Worm (Caenorhabditis elegans) whole organism, L1 larva: Measurements from ENCODE around the gene mrpl-12.
A peak's percentile ranks its signal among the peaks of the same experiment; 100 is the strongest.

ENCODE experiments used
- C04F5.9 ChIP-seq: sonication (generic microtip); optimal IDR thresholded peaks from 2 replicates; lab custom pipeline; 2016; ENCODE audit warnings: missing genetic modification characterization, missing compliant biosample characterization
- Y116A8C.19 ChIP-seq: sonication (generic microtip); optimal IDR thresholded peaks from 2 replicates; lab custom pipeline; 2016; ENCODE audit warnings: missing compliant biosample characterization, missing genetic modification characterization, borderline replicate concordance
- aha-1 ChIP-seq: fragments of 150-350 bp; optimal IDR thresholded peaks from 2 replicates; lab custom pipeline; 2014; ENCODE audit warnings: missing biosample characterization, missing genetic modification characterization
- alr-1 ChIP-seq: fragments of 200-800 bp; sonication (Bioruptor generic); optimal IDR thresholded peaks from 2 replicates; lab custom pipeline; 2018; ENCODE audit warnings: borderline replicate concordance, mild to moderate bottlenecking, missing genetic modification characterization, missing compliant biosample characterization
- aly-2 ChIP-seq: fragments of 150-350 bp; optimal IDR thresholded peaks from 2 replicates; lab custom pipeline; 2014; ENCODE audit warnings: missing biosample characterization, missing genetic modification characterization
- ama-1 ChIP-seq: fragments of 150-350 bp; optimal IDR thresholded peaks from 2 replicates; lab custom pipeline; 2014
- blmp-1 ChIP-seq: fragments of 150-350 bp; optimal IDR thresholded peaks from 2 replicates; lab custom pipeline; 2014; ENCODE audit warnings: missing biosample characterization, missing genetic modification characterization
- ceh-8 ChIP-seq: fragments of 200-800 bp; sonication (Bioruptor generic); optimal IDR thresholded peaks from 2 replicates; lab custom pipeline; 2018; ENCODE audit warnings: mild to moderate bottlenecking, missing genetic modification characterization, moderate library complexity, missing compliant biosample characterization
- ceh-82 ChIP-seq, 3 experiments: fragments of 150-350 bp in 1 of 3; sonication (generic microtip) in 2 of 3; optimal IDR thresholded peaks; 2 replicates each; lab custom pipeline; 2014 to 2017; ENCODE audit warnings: missing biosample characterization in 3 of 3, missing genetic modification characterization in 3 of 3
- ceh-90 ChIP-seq: sonication (generic microtip); optimal IDR thresholded peaks from 2 replicates; lab custom pipeline; 2016; ENCODE audit warnings: missing genetic modification characterization, missing compliant biosample characterization
- ces-1 ChIP-seq: fragments of 150-350 bp; optimal IDR thresholded peaks from 2 replicates; lab custom pipeline; 2014; ENCODE audit warnings: missing biosample characterization, missing genetic modification reagents, missing genetic modification characterization
- efl-1 ChIP-seq, 4 experiments: fragments of 150-350 bp; optimal IDR thresholded peaks in 3 of 4; peaks in 1 of 4; 1 replicate in 1 of 4; 2 replicates in 3 of 4; lab custom pipeline; 2014; ENCODE audit warnings: missing biosample characterization in 2 of 4, missing genetic modification characterization in 2 of 4, missing genetic modification reagents in 2 of 4
- egl-27 ChIP-seq, 2 experiments: fragments of 150-350 bp in 1 of 2; sonication (generic microtip); optimal IDR thresholded peaks; 3 replicates each; lab custom pipeline; 2017 to 2018; ENCODE audit warnings: missing biosample characterization in 2 of 2, missing genetic modification characterization in 2 of 2, missing genetic modification reagents in 2 of 2
- fkh-4 ChIP-seq: sonication (generic microtip); optimal IDR thresholded peaks from 2 replicates; lab custom pipeline; 2016; ENCODE audit warnings: missing compliant biosample characterization, missing genetic modification characterization, borderline replicate concordance
- fos-1 ChIP-seq: fragments of 150-350 bp; optimal IDR thresholded peaks from 2 replicates; lab custom pipeline; 2014; ENCODE audit warnings: missing biosample characterization, missing genetic modification characterization
- grh-1 ChIP-seq: fragments of 200-800 bp; sonication (Bioruptor generic); IDR thresholded peaks from 2 replicates; pipeline ENCODE4 v1.3.6; 2022; ENCODE audit warnings: missing genetic modification reagents, missing genetic modification characterization, missing compliant biosample characterization
- hlh-17 ChIP-seq: fragments of 200-800 bp; sonication (Bioruptor generic); optimal IDR thresholded peaks from 2 replicates; lab custom pipeline; 2018; ENCODE audit warnings: missing genetic modification characterization, mild to moderate bottlenecking, missing compliant biosample characterization, moderate library complexity, borderline replicate concordance
- irx-1 ChIP-seq: sonication (generic microtip); optimal IDR thresholded peaks from 2 replicates; lab custom pipeline; 2016; ENCODE audit warnings: missing genetic modification characterization, missing compliant biosample characterization
- lin-14 ChIP-seq: fragments of 200-800 bp; sonication (Bioruptor generic); optimal IDR thresholded peaks from 2 replicates; lab custom pipeline; 2018; ENCODE audit warnings: mild to moderate bottlenecking, missing genetic modification characterization, moderate library complexity, missing compliant biosample characterization
- lin-15B ChIP-seq: fragments of 150-350 bp; sonication (generic microtip); optimal IDR thresholded peaks from 3 replicates; lab custom pipeline; 2014; ENCODE audit warnings: missing biosample characterization, missing genetic modification characterization
- lin-35 ChIP-seq, 2 experiments: fragments of 150-350 bp; optimal IDR thresholded peaks; 2 replicates each; lab custom pipeline; 2014; ENCODE audit warnings: missing biosample characterization in 2 of 2, missing genetic modification characterization in 2 of 2, missing genetic modification reagents in 2 of 2
- lsy-2 ChIP-seq, 2 experiments: fragments of 150-350 bp; optimal IDR thresholded peaks; 2 replicates each; lab custom pipeline; 2014; ENCODE audit warnings: missing biosample characterization in 2 of 2, missing genetic modification characterization in 2 of 2
- mab-9 ChIP-seq: fragments of 200-800 bp; sonication (Bioruptor generic); IDR thresholded peaks from 2 replicates; pipeline ENCODE4 v1.3.6; 2022; ENCODE audit warnings: missing genetic modification reagents, missing genetic modification characterization, missing compliant biosample characterization
- mef-2 ChIP-seq: fragments of 150-350 bp; optimal IDR thresholded peaks from 2 replicates; lab custom pipeline; 2014; ENCODE audit warnings: missing biosample characterization, missing genetic modification characterization
- mep-1 ChIP-seq: fragments of 150-350 bp; optimal IDR thresholded peaks from 2 replicates; lab custom pipeline; 2014; ENCODE audit warnings: missing biosample characterization, missing genetic modification characterization
- nhr-11 ChIP-seq: fragments of 150-350 bp; optimal IDR thresholded peaks from 2 replicates; lab custom pipeline; 2014; ENCODE audit warnings: missing biosample characterization, missing genetic modification characterization
- nhr-12 ChIP-seq: sonication (generic microtip); optimal IDR thresholded peaks from 2 replicates; lab custom pipeline; 2017; ENCODE audit warnings: missing biosample characterization, missing genetic modification characterization
- nhr-20 ChIP-seq: sonication (generic microtip); optimal IDR thresholded peaks from 2 replicates; lab custom pipeline; 2016; ENCODE audit warnings: mild to moderate bottlenecking, missing genetic modification characterization, missing compliant biosample characterization
- nhr-28 ChIP-seq: fragments of 150-350 bp; optimal IDR thresholded peaks from 2 replicates; lab custom pipeline; 2014; ENCODE audit warnings: missing biosample characterization, missing genetic modification characterization
- nhr-47 ChIP-seq: sonication (generic microtip); optimal IDR thresholded peaks from 2 replicates; lab custom pipeline; 2016; ENCODE audit warnings: mild to moderate bottlenecking, missing genetic modification characterization, moderate library complexity, missing compliant biosample characterization
- nhr-71 ChIP-seq: sonication (generic microtip); optimal IDR thresholded peaks from 2 replicates; lab custom pipeline; 2016; ENCODE audit warnings: mild to moderate bottlenecking, missing genetic modification characterization, moderate library complexity, missing compliant biosample characterization
- nhr-85 ChIP-seq: sonication (generic microtip); peaks from one replicate; lab custom pipeline; 2016; ENCODE audit warnings: missing genetic modification characterization, inconsistent platforms, missing compliant biosample characterization
- pag-3 ChIP-seq: sonication (generic microtip); optimal IDR thresholded peaks from 2 replicates; lab custom pipeline; 2017; ENCODE audit warnings: missing genetic modification characterization, mild to moderate bottlenecking, missing compliant biosample characterization, antibody characterized with exemption, borderline replicate concordance; ENCODE audit not compliant: insufficient read depth
- pax-3 ChIP-seq: fragments of 200-800 bp; sonication (Bioruptor generic); optimal IDR thresholded peaks from 2 replicates; lab custom pipeline; 2018; ENCODE audit warnings: mild to moderate bottlenecking, missing genetic modification characterization, moderate library complexity, missing compliant biosample characterization
- snu-23 ChIP-seq: sonication (generic microtip); optimal IDR thresholded peaks from 2 replicates; lab custom pipeline; 2016; ENCODE audit warnings: missing genetic modification characterization, missing compliant biosample characterization
- tbx-2 ChIP-seq: sonication (generic microtip); optimal IDR thresholded peaks from 2 replicates; lab custom pipeline; 2016; ENCODE audit warnings: missing genetic modification characterization, missing compliant biosample characterization
- unc-130 ChIP-seq: fragments of 150-350 bp; optimal IDR thresholded peaks from 2 replicates; lab custom pipeline; 2017; ENCODE audit warnings: missing biosample characterization, missing genetic modification characterization, inconsistent platforms
- unc-62 ChIP-seq: fragments of 150-350 bp; optimal IDR thresholded peaks from 2 replicates; lab custom pipeline; 2014; ENCODE audit warnings: missing biosample characterization, missing genetic modification reagents, missing genetic modification characterization
- ztf-4 ChIP-seq: fragments of 150-350 bp; optimal IDR thresholded peaks from 2 replicates; lab custom pipeline; 2014; ENCODE audit warnings: missing biosample characterization, missing genetic modification characterization

mrpl-12 gene

DNA sequence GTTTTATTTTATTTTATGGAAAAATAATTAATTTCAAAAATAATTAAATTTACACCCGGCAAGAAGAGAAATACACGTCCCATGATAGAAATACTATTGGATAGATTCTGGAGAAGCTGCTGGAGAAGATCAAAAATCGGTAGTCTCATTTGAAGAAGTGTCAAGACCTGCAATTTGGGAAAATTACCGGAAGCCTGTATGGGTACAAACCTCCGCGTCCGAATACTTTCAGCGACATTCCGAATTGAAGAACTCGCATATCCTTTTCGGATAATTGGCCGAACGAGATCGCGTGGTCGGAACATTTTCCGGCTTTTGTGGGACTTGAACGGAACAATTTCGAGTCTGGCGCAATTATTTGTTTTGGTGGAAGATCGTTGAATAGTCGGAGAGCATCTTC lies 923 bp downstream of the mrpl-12 start:
- no peak for TF ChIP-seq Y116A8C.19 (tag; lab: Kevin White, UChicago)
- TF ChIP-seq grh-1 (GFP tag; lab: Robert Waterston, UW), result no peak
- TF ChIP-seq blmp-1 (tag; lab: Kevin White, UChicago), result no peak
- no peak for TF ChIP-seq mef-2 (tag; lab: Kevin White, UChicago)
- TF ChIP-seq egl-27 (tag; optimal IDR thresholded peaks at IDR 0.05; lab: Kevin White, UChicago), result no peak
- no peak for TF ChIP-seq nhr-12 (tag; lab: Kevin White, UChicago)
- TF ChIP-seq lin-14, result no peak
- TF ChIP-seq fkh-4 (tag; lab: Kevin White, UChicago), result no peak
- no peak for TF ChIP-seq ceh-82 (tag; optimal IDR thresholded peaks at IDR 0.05; lab: Kevin White, UChicago)
- TF ChIP-seq ces-1 (GFP tag; lab: Kevin White, UChicago), result no peak

DNA sequence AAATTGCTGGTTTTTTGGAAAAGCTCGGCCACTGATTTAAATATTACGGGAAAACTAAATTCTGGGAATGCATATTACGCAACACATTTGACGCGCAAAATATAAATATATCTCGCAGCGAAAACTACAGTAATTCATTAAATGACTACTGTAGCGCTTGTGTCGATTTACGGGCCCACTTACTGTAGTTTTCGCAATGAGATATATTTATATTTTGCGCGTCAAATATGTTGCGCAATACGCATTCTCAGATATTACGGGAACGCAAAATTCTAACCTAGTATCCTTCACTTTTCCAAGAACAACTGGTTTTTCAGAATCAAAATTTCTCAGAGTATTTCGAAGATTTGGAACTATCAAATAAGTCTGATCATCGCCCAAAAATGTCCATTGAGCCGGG lies 2.1 kb downstream of the mrpl-12 start:
- TF ChIP-seq aha-1 (tag; lab: Kevin White, UChicago), result no peak
- TF ChIP-seq pag-3 (tag; lab: Kevin White, UChicago), result no peak
- TF ChIP-seq nhr-28, result no peak
- TF ChIP-seq nhr-11 (tag; lab: Kevin White, UChicago), result no peak
- TF ChIP-seq ceh-82 (tag; optimal IDR thresholded peaks at IDR 0.05; lab: Kevin White, UChicago), result no peak
- TF ChIP-seq lin-35 (GFP tag; optimal IDR thresholded peaks at IDR 0.05; lab: Kevin White, UChicago), result no peak
- no peak for TF ChIP-seq lin-15B (tag; lab: Kevin White, UChicago)
- no peak for TF ChIP-seq ceh-8 (GFP tag; lab: Kevin White, UChicago)

DNA sequence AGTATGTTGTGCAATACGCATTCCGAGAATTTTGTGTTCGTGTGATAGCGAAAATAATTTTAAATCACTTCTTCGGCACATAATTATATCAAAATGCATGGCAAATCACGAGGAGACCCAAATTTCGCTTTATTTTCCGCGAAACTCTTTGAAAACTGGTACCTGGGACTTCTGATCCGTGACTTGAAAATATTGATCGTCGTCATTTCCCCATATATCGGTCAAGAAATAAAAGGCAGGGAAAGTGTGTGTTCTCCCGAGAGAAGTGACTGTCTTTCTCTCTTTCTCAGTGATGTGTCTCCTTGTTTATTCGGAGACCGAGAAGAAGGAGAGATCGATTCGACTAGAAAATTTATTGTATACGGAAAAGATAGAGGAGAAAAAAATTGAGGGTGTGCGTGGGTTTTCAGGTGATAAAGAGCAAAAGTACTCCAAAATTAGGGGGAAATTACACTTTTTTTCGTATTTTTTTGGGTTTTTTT lies 3.7 kb downstream of the mrpl-12 start, which contains the start of gene W09D10.5:
W09D10.5 (minus strand) TSS at position 345 of the 482 bp plus-strand sequence.
- TF ChIP-seq lin-15B (tag; lab: Kevin White, UChicago) (no peak), hlh-17 (no peak), unc-62 (GFP tag; lab: Kevin White, UChicago) (no peak), blmp-1 (tag; lab: Kevin White, UChicago) (peak; percentile 94), nhr-47 (tag; lab: Kevin White, UChicago) (no peak), mep-1 (tag; lab: Kevin White, UChicago) (peak; percentile 27), snu-23 (peak; percentile 34), ama-1 (lab: Kevin White, UChicago) (peak; percentile 29), ztf-4 (no peak), lin-14 (peak; percentile 31), lsy-2 (tag; optimal IDR thresholded peaks at IDR 0.05; lab: Kevin White, UChicago) (peak in 1 of 2 experiments; percentile 40), C04F5.9 (tag; lab: Kevin White, UChicago) (no peak), pax-3 (tag; lab: Kevin White, UChicago) (peak; percentile 27), irx-1 (no peak), fos-1 (no peak), grh-1 (GFP tag; lab: Robert Waterston, UW) (no peak), lin-35 (GFP tag; optimal IDR thresholded peaks at IDR 0.05; lab: Kevin White, UChicago) (peak in 1 of 2 experiments; percentile 41), nhr-20 (tag; lab: Kevin White, UChicago) (peak; percentile 15), aly-2 (no peak), nhr-71 (tag; lab: Kevin White, UChicago) (peak; percentile 4), nhr-85 (tag; lab: Kevin White, UChicago) (peak; percentile 48)

DNA sequence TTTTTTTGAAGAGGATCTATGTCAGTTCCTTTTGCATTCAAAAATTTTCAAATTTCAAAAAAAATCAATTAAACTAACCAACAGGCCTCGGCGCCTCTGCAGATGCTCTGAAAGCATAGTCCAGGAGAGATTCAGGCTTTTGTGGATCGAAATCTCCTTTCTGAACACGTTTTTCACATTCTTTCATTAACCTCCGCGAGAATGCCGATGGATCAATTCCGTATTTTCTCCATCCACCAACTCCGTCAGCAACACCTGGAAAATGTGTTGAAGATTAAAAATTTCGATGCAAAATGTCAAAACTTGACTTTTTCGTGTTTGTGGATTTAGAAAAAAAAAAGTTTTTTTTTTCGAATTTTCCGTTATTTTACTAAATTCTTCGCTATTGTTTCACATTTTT lies 7.0 kb downstream of the mrpl-12 start:
- TF ChIP-seq ceh-8 (GFP tag; lab: Kevin White, UChicago) (peak; percentile 18), ama-1 (lab: Kevin White, UChicago) (no peak)

DNA sequence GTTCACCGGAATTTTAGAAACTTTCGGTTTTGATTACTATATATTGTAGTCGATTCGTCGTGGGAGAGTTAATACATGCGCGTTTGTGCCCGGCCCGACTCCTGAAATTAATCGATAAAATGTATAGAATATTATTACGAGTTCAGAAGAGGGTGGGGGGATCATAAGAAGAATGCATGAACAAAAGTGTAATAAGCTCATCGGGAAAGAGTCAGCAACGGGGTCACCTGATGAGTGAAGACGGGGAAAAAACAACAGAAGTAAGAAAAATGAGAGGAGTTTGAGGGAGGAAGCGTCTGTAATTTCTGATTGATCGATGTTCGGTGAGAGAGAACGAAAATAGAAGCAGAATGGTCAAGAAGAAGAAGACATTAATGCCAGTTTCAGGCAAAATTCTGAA lies 8.5 kb downstream of the mrpl-12 start, which contains the start of gene W09D10.4:
W09D10.4 (minus strand) TSS at position 101 of the 400 bp plus-strand sequence.
- TF ChIP-seq mab-9 (GFP tag; lab: Robert Waterston, UW), result no peak
- TF ChIP-seq nhr-71 (tag; lab: Kevin White, UChicago), result peak; percentile 31
- TF ChIP-seq unc-130 (tag; lab: Kevin White, UChicago), result no peak
- TF ChIP-seq lin-14, result peak; percentile 52
- no peak for TF ChIP-seq mep-1 (tag; lab: Kevin White, UChicago)
- no peak for TF ChIP-seq ama-1 (lab: Kevin White, UChicago)
- TF ChIP-seq aha-1 (tag; lab: Kevin White, UChicago), result no peak
- no peak for TF ChIP-seq efl-1 (optimal IDR thresholded peaks at IDR 0.05; lab: Kevin White, UChicago)
- peak in 1 of 2 experiments; percentile 22 for TF ChIP-seq efl-1 (GFP tag; optimal IDR thresholded peaks at IDR 0.05 in 1 of 2; lab: Kevin White, UChicago)
- TF ChIP-seq hlh-17, result no peak
- TF ChIP-seq ceh-82 (tag; optimal IDR thresholded peaks at IDR 0.05; lab: Kevin White, UChicago), result no peak
- TF ChIP-seq tbx-2 (tag; lab: Kevin White, UChicago), result no peak
- TF ChIP-seq alr-1 (tag; lab: Kevin White, UChicago), result no peak
- no peak for TF ChIP-seq ceh-90 (tag; lab: Kevin White, UChicago)
